Worm (Caenorhabditis elegans) whole organism, L4 larva: ENCODE results near the gene Y48A6B.3.
A peak's percentile ranks its signal among the peaks of the same experiment; 100 is the strongest.
"Not testable (repeated sequence)": the region's sequence is repeated elsewhere in the genome, so short reads cannot be mapped to it uniquely, and the experiment has no call there.

Experiments
- F49E8.2 ChIP-seq: sonication (generic microtip); optimal IDR thresholded peaks from 2 replicates; lab custom pipeline; 2016; ENCODE audit warnings: missing compliant biosample characterization, mild to moderate bottlenecking, missing genetic modification characterization, borderline replicate concordance
- T20F7.1 ChIP-seq: fragments of 200-800 bp; sonication (Bioruptor generic); optimal IDR thresholded peaks from 2 replicates; lab custom pipeline; 2018; ENCODE audit warnings: mild to moderate bottlenecking, missing genetic modification characterization, missing compliant biosample characterization
- T26A8.4 ChIP-seq: fragments of 200-800 bp; sonication (Bioruptor generic); IDR thresholded peaks from 2 replicates; pipeline ENCODE4 v1.3.6; 2022; ENCODE audit warnings: missing genetic modification characterization, missing compliant biosample characterization
- Y48G9A.11 ChIP-seq: fragments of 200-800 bp; sonication (Bioruptor generic); IDR thresholded peaks from 2 replicates; pipeline ENCODE4 v1.3.6; 2022; ENCODE audit warnings: missing genetic modification reagents, missing genetic modification characterization, missing compliant biosample characterization
- ZK337.2 ChIP-seq: fragments of 200-800 bp; sonication (Bioruptor generic); IDR thresholded peaks from 2 replicates; pipeline ENCODE4 v1.3.6; 2022; ENCODE audit warnings: missing genetic modification reagents, missing genetic modification characterization, missing compliant biosample characterization
- aha-1 ChIP-seq: fragments of 150-350 bp; peaks from one replicate; lab custom pipeline; 2014; ENCODE audit warnings: missing biosample characterization, missing genetic modification characterization
- aly-2 ChIP-seq: sonication (generic microtip); optimal IDR thresholded peaks from 2 replicates; lab custom pipeline; 2018; ENCODE audit warnings: missing biosample characterization, missing genetic modification characterization
- ama-1 ChIP-seq: fragments of 150-350 bp; optimal IDR thresholded peaks from 2 replicates; lab custom pipeline; 2014; ENCODE audit warnings: inconsistent platforms, mixed read lengths
- arid-1 ChIP-seq: fragments of 200-800 bp; sonication (Bioruptor generic); conservative IDR thresholded peaks from 2 replicates; pipeline ENCODE4 v1.3.6; 2022; ENCODE audit warnings: missing genetic modification reagents, missing genetic modification characterization, missing compliant biosample characterization
- ceh-82 ChIP-seq: sonication (generic microtip); optimal IDR thresholded peaks from 2 replicates; lab custom pipeline; 2017; ENCODE audit warnings: missing biosample characterization, missing genetic modification characterization
- daf-16 ChIP-seq, 3 experiments: sonication (generic microtip); optimal IDR thresholded peaks; 2 replicates each; lab custom pipeline; 2016 to 2017; ENCODE audit warnings: missing genetic modification characterization in 3 of 3, missing genetic modification reagents in 3 of 3, mild to moderate bottlenecking in 2 of 3, missing compliant biosample characterization in 2 of 3, missing biosample characterization in 1 of 3, moderate library complexity in 1 of 3
- dmd-8 ChIP-seq: fragments of 200-800 bp; sonication (Bioruptor generic); IDR thresholded peaks from 2 replicates; pipeline ENCODE4 v1.3.6; 2022; ENCODE audit warnings: missing genetic modification characterization, missing compliant biosample characterization
- duxl-1 ChIP-seq: sonication (generic microtip); optimal IDR thresholded peaks from 2 replicates; lab custom pipeline; 2016; ENCODE audit warnings: mild to moderate bottlenecking, missing genetic modification characterization, moderate library complexity, missing compliant biosample characterization; ENCODE audit not compliant: poor library complexity
- dve-1 ChIP-seq: sonication (generic microtip); optimal IDR thresholded peaks from 2 replicates; lab custom pipeline; 2017; ENCODE audit warnings: antibody characterized with exemption, mild to moderate bottlenecking, missing genetic modification characterization, missing compliant biosample characterization; ENCODE audit not compliant: insufficient read depth
- fos-1 ChIP-seq: fragments of 150-350 bp; optimal IDR thresholded peaks from 2 replicates; lab custom pipeline; 2014; ENCODE audit warnings: missing biosample characterization, missing genetic modification characterization
- hlh-11 ChIP-seq: fragments of 200-800 bp; sonication (Bioruptor generic); optimal IDR thresholded peaks from 2 replicates; lab custom pipeline; 2018; ENCODE audit warnings: mild to moderate bottlenecking, missing genetic modification characterization, missing compliant biosample characterization
- hlh-30 ChIP-seq: sonication (generic microtip); optimal IDR thresholded peaks from 2 replicates; lab custom pipeline; 2017; ENCODE audit warnings: antibody characterized with exemption, mild to moderate bottlenecking, missing genetic modification characterization, missing compliant biosample characterization; ENCODE audit not compliant: insufficient read depth
- hmg-1.1 ChIP-seq: fragments of 200-800 bp; sonication (Bioruptor generic); IDR thresholded peaks from 2 replicates; pipeline ENCODE4 v1.3.6; 2022; ENCODE audit warnings: missing genetic modification reagents, missing genetic modification characterization, missing compliant biosample characterization
- jun-1 ChIP-seq: fragments of 150-350 bp; optimal IDR thresholded peaks from 2 replicates; lab custom pipeline; 2014; ENCODE audit warnings: missing biosample characterization, missing genetic modification reagents, missing genetic modification characterization
- lin-1 ChIP-seq: fragments of 200-800 bp; sonication (Bioruptor generic); IDR thresholded peaks from 2 replicates; pipeline ENCODE4 v1.3.6; 2022; ENCODE audit warnings: missing genetic modification reagents, missing genetic modification characterization, missing compliant biosample characterization
- lin-13 ChIP-seq: fragments of 150-350 bp; optimal IDR thresholded peaks from 2 replicates; lab custom pipeline; 2014; ENCODE audit warnings: missing biosample characterization, missing genetic modification reagents, missing genetic modification characterization
- lin-29 ChIP-seq: fragments of 200-800 bp; sonication (Bioruptor generic); IDR thresholded peaks from 2 replicates; pipeline ENCODE4 v1.3.6; 2022; ENCODE audit warnings: missing genetic modification reagents, missing genetic modification characterization, missing compliant biosample characterization
- lin-38 ChIP-seq: fragments of 200-800 bp; sonication (Bioruptor generic); IDR thresholded peaks from 2 replicates; pipeline ENCODE4 v1.3.6; 2022; ENCODE audit warnings: missing genetic modification reagents, missing genetic modification characterization, missing compliant biosample characterization
- lir-3 ChIP-seq: sonication (generic microtip); optimal IDR thresholded peaks from 2 replicates; lab custom pipeline; 2016; ENCODE audit warnings: mild to moderate bottlenecking, missing genetic modification characterization, missing compliant biosample characterization
- lsy-2 ChIP-seq, 2 experiments: fragments of 150-350 bp in 1 of 2; sonication (generic microtip) in 1 of 2; optimal IDR thresholded peaks; 2 replicates each; lab custom pipeline; 2014 to 2017; ENCODE audit warnings: missing biosample characterization in 2 of 2, missing genetic modification characterization in 2 of 2
- madf-9 ChIP-seq: fragments of 200-800 bp; sonication (Bioruptor generic); conservative IDR thresholded peaks from 2 replicates; pipeline ENCODE4 v1.3.6; 2022; ENCODE audit warnings: missing genetic modification reagents, missing genetic modification characterization, missing compliant biosample characterization
- mep-1 ChIP-seq: fragments of 150-350 bp; sonication (generic microtip); optimal IDR thresholded peaks from 3 replicates; lab custom pipeline; 2014; ENCODE audit warnings: missing biosample characterization, missing genetic modification characterization
- mes-2 ChIP-seq: sonication (generic microtip); optimal IDR thresholded peaks from 2 replicates; lab custom pipeline; 2016; ENCODE audit warnings: missing genotype, mild to moderate bottlenecking, missing genetic modification characterization, missing compliant biosample characterization; ENCODE audit not compliant: poor library complexity, severe bottlenecking
- mxl-3 ChIP-seq: fragments of 200-800 bp; sonication (Bioruptor generic); optimal IDR thresholded peaks from 2 replicates; lab custom pipeline; 2018; ENCODE audit warnings: mild to moderate bottlenecking, missing genetic modification characterization, missing compliant biosample characterization
- nhr-102 ChIP-seq: sonication (generic microtip); optimal IDR thresholded peaks from 2 replicates; lab custom pipeline; 2016; ENCODE audit warnings: mild to moderate bottlenecking, missing genetic modification characterization, moderate library complexity, missing compliant biosample characterization
- nhr-11 ChIP-seq: fragments of 150-350 bp; optimal IDR thresholded peaks from 2 replicates; lab custom pipeline; 2014; ENCODE audit warnings: missing biosample characterization, missing genetic modification characterization
- nhr-25 ChIP-seq: sonication (generic microtip); optimal IDR thresholded peaks from 2 replicates; lab custom pipeline; 2017; ENCODE audit warnings: missing genetic modification characterization, mild to moderate bottlenecking, missing compliant biosample characterization, antibody characterized with exemption, moderate library complexity, borderline replicate concordance; ENCODE audit not compliant: insufficient read depth
- nhr-28 ChIP-seq: fragments of 150-350 bp; optimal IDR thresholded peaks from 2 replicates; lab custom pipeline; 2014; ENCODE audit warnings: missing biosample characterization, missing genetic modification characterization
- nhr-42 ChIP-seq: fragments of 200-800 bp; sonication (Bioruptor generic); IDR thresholded peaks from 2 replicates; pipeline ENCODE4 v1.3.6; 2022; ENCODE audit warnings: missing genetic modification characterization, missing compliant biosample characterization
- rbr-2 ChIP-seq: sonication (generic microtip); optimal IDR thresholded peaks from 2 replicates; lab custom pipeline; 2016; ENCODE audit warnings: missing genotype, missing genetic modification characterization, missing compliant biosample characterization
- set-16 ChIP-seq: fragments of 200-800 bp; sonication (Bioruptor generic); IDR thresholded peaks from 2 replicates; pipeline ENCODE4 v1.3.6; 2022; ENCODE audit warnings: missing genetic modification reagents, missing genetic modification characterization, missing compliant biosample characterization
- snpc-1.2 ChIP-seq: fragments of 200-800 bp; sonication (Bioruptor generic); IDR thresholded peaks from 2 replicates; pipeline ENCODE4 v1.3.6; 2022; ENCODE audit warnings: missing genetic modification reagents, missing genetic modification characterization, missing compliant biosample characterization
- spr-1 ChIP-seq: sonication (generic microtip); optimal IDR thresholded peaks from 2 replicates; lab custom pipeline; 2016; ENCODE audit warnings: mild to moderate bottlenecking, missing genetic modification characterization, missing compliant biosample characterization
- tag-97 ChIP-seq: fragments of 200-800 bp; sonication (Bioruptor generic); IDR thresholded peaks from 2 replicates; pipeline ENCODE4 v1.3.6; 2022; ENCODE audit warnings: missing genetic modification characterization, missing compliant biosample characterization
- unc-130 ChIP-seq: sonication (generic microtip); optimal IDR thresholded peaks from 2 replicates; lab custom pipeline; 2016; ENCODE audit warnings: missing genetic modification reagents, missing genetic modification characterization, missing compliant biosample characterization
- vab-7 ChIP-seq: fragments of 200-800 bp; sonication (Bioruptor generic); IDR thresholded peaks from 2 replicates; pipeline ENCODE4 v1.3.6; 2022; ENCODE audit warnings: missing genetic modification reagents, missing genetic modification characterization, missing compliant biosample characterization
- zag-1 ChIP-seq: fragments of 150-350 bp; optimal IDR thresholded peaks from 2 replicates; lab custom pipeline; 2014; ENCODE audit warnings: missing biosample characterization, missing genetic modification characterization
- zip-2 ChIP-seq: fragments of 150-350 bp; optimal IDR thresholded peaks from 2 replicates; lab custom pipeline; 2014; ENCODE audit warnings: missing biosample characterization, missing genetic modification characterization
- ztf-11 ChIP-seq: fragments of 150-350 bp; optimal IDR thresholded peaks from 2 replicates; lab custom pipeline; 2014; ENCODE audit warnings: missing biosample characterization, missing genetic modification characterization
- ztf-7 ChIP-seq: fragments of 150-350 bp; optimal IDR thresholded peaks from 2 replicates; lab custom pipeline; 2014; ENCODE audit warnings: missing biosample characterization, missing genetic modification characterization

The Y48A6B.3 gene

ce11 chrIII:11029337-11029736 is 21.3 kb downstream of the Y48A6B.3 start, which contains the start of gene Y48A6B.8:
TSS of gene Y48A6B.8 (minus strand) at chrIII:11029437.
- TF ChIP-seq dmd-8; ceh-82 (tag; lab: Kevin White, UChicago); zip-2 (tag; lab: Kevin White, UChicago): not testable (repeated sequence)
- TF ChIP-seq, all 104 proteins: peak for 0; not testable (repeated sequence) for 104

ce11 chrIII:11031309-11031708 is 23.3 kb downstream of the Y48A6B.3 start, which contains the start of gene Y48A6B.14:
TSS of gene Y48A6B.14 (plus strand) at chrIII:11031609.
- TF ChIP-seq aha-1 (tag; lab: Kevin White, UChicago) (peak; percentile 40), mep-1 (no peak)

ce11 chrIII:11032872-11033271 is 24.9 kb downstream of the Y48A6B.3 start, which contains the start of gene Y48A6B.9:
TSS of gene Y48A6B.9 (plus strand) at chrIII:11033172.
- no peak for TF ChIP-seq nhr-25
- no peak for TF ChIP-seq madf-9
- TF ChIP-seq lin-1 (GFP tag; lab: Robert Waterston, UW), result no peak
- no peak for TF ChIP-seq aly-2
- no peak for TF ChIP-seq fos-1 (tag; lab: Kevin White, UChicago)

ce11 chrIII:11036132-11036531 is 28.1 kb downstream of the Y48A6B.3 start:
- TF ChIP-seq mxl-3 (GFP tag; lab: Kevin White, UChicago) (no peak), arid-1 (GFP tag; lab: Robert Waterston, UW) (peak; percentile 77), vab-7 (no peak), nhr-11 (tag; lab: Kevin White, UChicago) (peak; percentile 28), hmg-1.1 (peak; percentile 71), spr-1 (tag; lab: Kevin White, UChicago) (peak; percentile 27), nhr-42 (GFP tag; lab: Robert Waterston, UW) (0 out of 2 replicates have a peak, but pooled peaks have one; percentile 34), nhr-28 (tag; lab: Kevin White, UChicago) (peak; percentile 37), duxl-1 (tag; lab: Kevin White, UChicago) (peak; percentile 32), ama-1 (lab: Kevin White, UChicago) (peak; percentile 29), lin-29 (GFP tag; lab: Robert Waterston, UW) (peak; percentile 42; the same call in 1 of the 2 replicates), set-16 (GFP tag; lab: Robert Waterston, UW) (no peak), ztf-11 (tag; lab: Kevin White, UChicago) (no peak), lin-13 (GFP tag; lab: Kevin White, UChicago) (peak; percentile 66), F49E8.2 (tag; lab: Kevin White, UChicago) (peak; percentile 71), zag-1 (tag; lab: Kevin White, UChicago) (no peak), nhr-102 (tag; lab: Kevin White, UChicago) (peak; percentile 31), daf-16 (GFP tag; optimal IDR thresholded peaks at IDR 0.05; lab: Kevin White, UChicago) (no peak), daf-16 (tag; optimal IDR thresholded peaks at IDR 0.05; lab: Kevin White, UChicago) (peak; percentile 27), rbr-2 (tag; lab: Kevin White, UChicago) (peak; percentile 65), hlh-11 (tag; lab: Kevin White, UChicago) (peak; percentile 44), unc-130 (GFP tag; lab: Kevin White, UChicago) (peak; percentile 73), T20F7.1 (GFP tag; lab: Kevin White, UChicago) (no peak), jun-1 (tag; lab: Kevin White, UChicago) (no peak), ztf-7 (peak; percentile 3), Y48G9A.11 (GFP tag; lab: Robert Waterston, UW) (peak; percentile 64), mep-1 (peak; percentile 49), T26A8.4 (GFP tag; lab: Robert Waterston, UW) (peak; percentile 37; the same call in 1 of the 2 replicates), ZK337.2 (GFP tag; lab: Robert Waterston, UW) (0 out of 2 replicates have a peak, but pooled peaks have one; percentile 45), lin-38 (peak; percentile 87), lsy-2 (tag; optimal IDR thresholded peaks at IDR 0.05; lab: Kevin White, UChicago) (peak; percentile 77 to 98), aha-1 (tag; lab: Kevin White, UChicago) (peak; percentile 34), dve-1 (tag; lab: Kevin White, UChicago) (peak; percentile 86), snpc-1.2 (GFP tag; lab: Robert Waterston, UW) (peak; percentile 65), hlh-30 (tag; lab: Kevin White, UChicago) (peak; percentile 63), lir-3 (tag; lab: Kevin White, UChicago) (no peak), tag-97 (GFP tag; lab: Robert Waterston, UW) (no peak), mes-2 (tag; lab: Kevin White, UChicago) (peak; percentile 89)
